Worm (Caenorhabditis elegans) whole organism, early embryonic: Measurements from ENCODE around the gene F49E11.7.

Experiments used
- B0310.2 ChIP-seq: sonication (generic microtip); optimal IDR thresholded peaks from 2 replicates; lab custom pipeline; 2016; ENCODE audit warnings: mild to moderate bottlenecking, missing genetic modification characterization, missing compliant biosample characterization
- F13C5.2 ChIP-seq: sonication (generic microtip); optimal IDR thresholded peaks from 2 replicates; lab custom pipeline; 2017; ENCODE audit warnings: mild to moderate bottlenecking, missing genetic modification characterization, inconsistent platforms, missing compliant biosample characterization
- aly-1 ChIP-seq: sonication (generic microtip); optimal IDR thresholded peaks from 2 replicates; lab custom pipeline; 2016; ENCODE audit warnings: missing genetic modification characterization, missing compliant biosample characterization
- ama-1 ChIP-seq: fragments of 150-350 bp; optimal IDR thresholded peaks from 2 replicates; lab custom pipeline; 2014
- ceh-13 ChIP-seq: fragments of 200-800 bp; sonication (Bioruptor generic); optimal IDR thresholded peaks from 2 replicates; lab custom pipeline; 2018; ENCODE audit warnings: mild to moderate bottlenecking, missing genetic modification characterization, missing compliant biosample characterization
- ceh-36 ChIP-seq: sonication (generic microtip); optimal IDR thresholded peaks from 2 replicates; lab custom pipeline; 2016; ENCODE audit warnings: missing genetic modification characterization, inconsistent platforms, missing compliant biosample characterization
- ets-7 ChIP-seq: sonication (generic microtip); optimal IDR thresholded peaks from 2 replicates; lab custom pipeline; 2016; ENCODE audit warnings: missing genotype, missing genetic modification characterization, missing compliant biosample characterization
- flt-1 ChIP-seq: fragments of 200-800 bp; sonication (Bioruptor generic); IDR thresholded peaks from 2 replicates; pipeline ENCODE4 v1.3.6; 2022; ENCODE audit warnings: missing genetic modification characterization, missing compliant biosample characterization
- hmbx-1 ChIP-seq: sonication (generic microtip); optimal IDR thresholded peaks from 2 replicates; lab custom pipeline; 2016; ENCODE audit warnings: mild to moderate bottlenecking, missing genetic modification characterization, missing compliant biosample characterization
- hmg-4 ChIP-seq: fragments of 200-800 bp; sonication (Bioruptor generic); optimal IDR thresholded peaks from 2 replicates; lab custom pipeline; 2018; ENCODE audit warnings: mild to moderate bottlenecking, missing genetic modification characterization, missing compliant biosample characterization
- hnd-1 ChIP-seq: sonication (generic microtip); optimal IDR thresholded peaks from 2 replicates; lab custom pipeline; 2016; ENCODE audit warnings: missing genetic modification characterization, missing compliant biosample characterization
- pes-1 ChIP-seq: fragments of 200-800 bp; sonication (Bioruptor generic); IDR thresholded peaks from 2 replicates; pipeline ENCODE4 v1.3.6; 2022; ENCODE audit warnings: missing genetic modification reagents, missing genetic modification characterization, missing compliant biosample characterization
- scrt-1 ChIP-seq: fragments of 200-800 bp; sonication (Bioruptor generic); IDR thresholded peaks from 2 replicates; pipeline ENCODE4 v1.3.6; 2022; ENCODE audit warnings: missing genetic modification characterization, missing compliant biosample characterization
- sea-1 ChIP-seq: fragments of 200-800 bp; sonication (Bioruptor generic); conservative IDR thresholded peaks from 2 replicates; pipeline ENCODE4 v1.3.6; 2022; ENCODE audit warnings: missing genetic modification characterization, missing compliant biosample characterization
- tbx-11 ChIP-seq: fragments of 200-800 bp; sonication (Bioruptor generic); IDR thresholded peaks from 2 replicates; pipeline ENCODE4 v1.3.6; 2022; ENCODE audit warnings: missing genetic modification characterization, missing compliant biosample characterization
- tbx-37 ChIP-seq: fragments of 200-800 bp; sonication (Bioruptor generic); conservative IDR thresholded peaks from 2 replicates; pipeline ENCODE4 v1.3.6; 2022; ENCODE audit warnings: missing genetic modification reagents, missing genetic modification characterization, missing compliant biosample characterization
- tra-4 ChIP-seq: sonication (generic microtip); optimal IDR thresholded peaks from 2 replicates; lab custom pipeline; 2017; ENCODE audit warnings: missing genetic modification characterization, missing compliant biosample characterization

The F49E11.7 gene

ce11 chrIV:13042091-13042490, 10.6 kb upstream of the F49E11.7 start, which contains the start of gene amt-2:
TSS of gene amt-2 (plus strand) at chrIV:13042391.
- no peak for TF ChIP-seq hmg-4 (GFP tag; lab: Kevin White, UChicago)

- TF ChIP-seq hnd-1 (tag; lab: Kevin White, UChicago) (no peak), tbx-11 (GFP tag; lab: Robert Waterston, UW) (no peak), tbx-37 (GFP tag; lab: Robert Waterston, UW) (no peak), aly-1 (tag; lab: Kevin White, UChicago) (no peak), hmbx-1 (tag; lab: Kevin White, UChicago) (no peak), tra-4 (tag; lab: Kevin White, UChicago) (no peak), B0310.2 (tag; lab: Kevin White, UChicago) (no peak), sea-1 (GFP tag; lab: Robert Waterston, UW) (no peak)
Measured at ce11 chrIV:13044980-13045379, 7.7 kb upstream of the F49E11.7 start.

- TF ChIP-seq tbx-37 (GFP tag; lab: Robert Waterston, UW) (no peak), ets-7 (tag; lab: Kevin White, UChicago) (no peak), pes-1 (no peak), hmg-4 (GFP tag; lab: Kevin White, UChicago) (no peak), flt-1 (GFP tag; lab: Robert Waterston, UW) (no peak), tra-4 (tag; lab: Kevin White, UChicago) (no peak), aly-1 (tag; lab: Kevin White, UChicago) (no peak), ceh-36 (tag; lab: Kevin White, UChicago) (no peak), sea-1 (GFP tag; lab: Robert Waterston, UW) (no peak)
Measured at ce11 chrIV:13046848-13047247, 5.8 kb upstream of the F49E11.7 start, which contains the start of gene scl-9. TSS of gene scl-9 (plus strand) at chrIV:13047148.

- TF ChIP-seq ceh-36 (tag; lab: Kevin White, UChicago) (no peak), tra-4 (tag; lab: Kevin White, UChicago) (no peak), F13C5.2 (tag; lab: Kevin White, UChicago) (no peak), hmg-4 (GFP tag; lab: Kevin White, UChicago) (no peak), hmbx-1 (tag; lab: Kevin White, UChicago) (no peak), flt-1 (GFP tag; lab: Robert Waterston, UW) (no peak), tbx-11 (GFP tag; lab: Robert Waterston, UW) (no peak), sea-1 (GFP tag; lab: Robert Waterston, UW) (no peak), tbx-37 (GFP tag; lab: Robert Waterston, UW) (no peak), ceh-13 (GFP tag; lab: Kevin White, UChicago) (no peak), ama-1 (lab: Kevin White, UChicago) (no peak)
Measured at ce11 chrIV:13048157-13048556, 4.5 kb upstream of the F49E11.7 start, which contains the start of gene scl-10. TSS of gene scl-10 (plus strand) at chrIV:13048457.

ce11 chrIV:13051073-13051472, 1.6 kb upstream of the F49E11.7 start, which contains the start of gene scl-11:
TSS of gene scl-11 (plus strand) at chrIV:13051373.
- no peak for TF ChIP-seq hnd-1 (tag; lab: Kevin White, UChicago)
- no peak for TF ChIP-seq ceh-36 (tag; lab: Kevin White, UChicago)
- no peak for TF ChIP-seq ets-7 (tag; lab: Kevin White, UChicago)
- TF ChIP-seq tbx-37 (GFP tag; lab: Robert Waterston, UW) = no peak
- no peak for TF ChIP-seq F13C5.2 (tag; lab: Kevin White, UChicago)
- TF ChIP-seq pes-1 = no peak
- TF ChIP-seq tra-4 (tag; lab: Kevin White, UChicago) = no peak
- TF ChIP-seq B0310.2 (tag; lab: Kevin White, UChicago) = no peak
- no peak for TF ChIP-seq aly-1 (tag; lab: Kevin White, UChicago)

ce11 chrIV:13056026-13056425, 3.4 kb downstream of the F49E11.7 start, which contains the start of gene scl-1:
TSS of gene scl-1 (plus strand) at chrIV:13056326.
- TF ChIP-seq flt-1 (GFP tag; lab: Robert Waterston, UW) (no peak), pes-1 (no peak), sea-1 (GFP tag; lab: Robert Waterston, UW) (no peak), aly-1 (tag; lab: Kevin White, UChicago) (no peak), tra-4 (tag; lab: Kevin White, UChicago) (no peak), ama-1 (lab: Kevin White, UChicago) (no peak), hnd-1 (tag; lab: Kevin White, UChicago) (no peak), tbx-11 (GFP tag; lab: Robert Waterston, UW) (no peak), ets-7 (tag; lab: Kevin White, UChicago) (no peak), ceh-36 (tag; lab: Kevin White, UChicago) (no peak), B0310.2 (tag; lab: Kevin White, UChicago) (no peak)

- TF ChIP-seq scrt-1 = no peak
- TF ChIP-seq ama-1 (lab: Kevin White, UChicago) = no peak
- no peak for TF ChIP-seq hnd-1 (tag; lab: Kevin White, UChicago)
- TF ChIP-seq sea-1 (GFP tag; lab: Robert Waterston, UW) = no peak
- TF ChIP-seq flt-1 (GFP tag; lab: Robert Waterston, UW) = no peak
- no peak for TF ChIP-seq tbx-37 (GFP tag; lab: Robert Waterston, UW)
- no peak for TF ChIP-seq ceh-36 (tag; lab: Kevin White, UChicago)
- no peak for TF ChIP-seq tra-4 (tag; lab: Kevin White, UChicago)
- no peak for TF ChIP-seq hmg-4 (GFP tag; lab: Kevin White, UChicago)
- TF ChIP-seq ets-7 (tag; lab: Kevin White, UChicago) = no peak
- TF ChIP-seq ceh-13 (GFP tag; lab: Kevin White, UChicago) = no peak
- TF ChIP-seq hmbx-1 (tag; lab: Kevin White, UChicago) = no peak
- no peak for TF ChIP-seq aly-1 (tag; lab: Kevin White, UChicago)
- TF ChIP-seq B0310.2 (tag; lab: Kevin White, UChicago) = no peak
Measured at ce11 chrIV:13057418-13057817, 4.8 kb downstream of the F49E11.7 start, which contains the start of gene scl-2. TSS of gene scl-2 (plus strand) at chrIV:13057710.
